Fruit fly (Drosophila melanogaster): ENCODE data around the gene loaf.

dm6 chr3L:11683819-11684521 lies 82.0 kb downstream of the loaf start, which contains the start of gene Sugb:
- TF ChIP-seq Dll (optimal IDR thresholded peaks at IDR 0.05) (no peak), CG8478 (optimal IDR thresholded peaks at IDR 0.05) (no peak)

Measured in whole organism.